Fruit fly (Drosophila melanogaster): ENCODE data around the gene CG4045.

Gene CG4045

dm6 chrX:2070708-2071063 lies 5.0 kb downstream of the CG4045 start (continued):
- TF ChIP-seq ss (GFP tag; optimal IDR thresholded peaks at IDR 0.05) = peak in 1 of 2 experiments; percentile 46
- peak; percentile 35 for TF ChIP-seq achi (GFP tag; optimal IDR thresholded peaks at IDR 0.05)
- TF ChIP-seq cyc (GFP tag; optimal IDR thresholded peaks at IDR 0.05) = peak; percentile 52
- TF ChIP-seq Sox102F (GFP tag; optimal IDR thresholded peaks at IDR 0.05) = no peak
- peak; percentile 43 for TF ChIP-seq CG10631 (GFP tag; optimal IDR thresholded peaks at IDR 0.05)
- TF ChIP-seq Sox15 (GFP tag; optimal IDR thresholded peaks at IDR 0.05) = no peak
- TF ChIP-seq Lpt (GFP tag; optimal IDR thresholded peaks at IDR 0.05) = peak; percentile 43
- peak; percentile 34 for TF ChIP-seq topi (GFP tag; optimal IDR thresholded peaks at IDR 0.05)
- peak; percentile 45 for TF ChIP-seq Sox14 (GFP tag; optimal IDR thresholded peaks at IDR 0.05)
- peak; percentile 45 for TF ChIP-seq CG6808 (GFP tag; optimal IDR thresholded peaks at IDR 0.05)
- TF ChIP-seq fd59A (GFP tag; optimal IDR thresholded peaks at IDR 0.05) = no peak
- TF ChIP-seq CG11762 (GFP tag; optimal IDR thresholded peaks at IDR 0.05; ENCODE audit: insufficient read depth) = peak; percentile 14
- TF ChIP-seq fkh (GFP tag; optimal IDR thresholded peaks at IDR 0.05) = no peak
- TF ChIP-seq dsx (GFP tag; optimal IDR thresholded peaks at IDR 0.05; ENCODE audit: poor library complexity, severe bottlenecking) = no peak
- no peak for TF ChIP-seq CG11902 (GFP tag; optimal IDR thresholded peaks at IDR 0.05)
- peak; percentile 1 for TF ChIP-seq Ets21C (GFP tag; optimal IDR thresholded peaks at IDR 0.05)

dm6 chrX:2069787-2070707 lies 5.7 kb downstream of the CG4045 start:
- TF ChIP-seq esn (GFP tag; optimal IDR thresholded peaks at IDR 0.05) = no peak
- TF ChIP-seq CG16779 (tag; optimal IDR thresholded peaks at IDR 0.05) = peak; percentile 20

dm6 chrX:2068292-2068691 lies 7.4 kb downstream of the CG4045 start, which contains the start of gene CG4194:
Gene CG4194 (plus strand): TSS chrX:2068592.
- TF ChIP-seq Gug (GFP tag; IDR thresholded peaks at IDR 0.05) (no peak), fkh (GFP tag; optimal IDR thresholded peaks at IDR 0.05) (no peak), fd85E (GFP tag; optimal IDR thresholded peaks at IDR 0.05) (no peak), Sox102F (GFP tag; optimal IDR thresholded peaks at IDR 0.05) (no peak), CG3919 (GFP tag; optimal IDR thresholded peaks at IDR 0.05) (no peak), dsx (GFP tag; optimal IDR thresholded peaks at IDR 0.05; ENCODE audit: poor library complexity, severe bottlenecking) (no peak), CG10631 (GFP tag; optimal IDR thresholded peaks at IDR 0.05) (no peak), Hr4 (GFP tag; optimal IDR thresholded peaks at IDR 0.05) (no peak), eg (GFP tag; IDR thresholded peaks at IDR 0.05) (no peak), Sox14 (GFP tag; optimal IDR thresholded peaks at IDR 0.05) (no peak), Ets96B (tag; optimal IDR thresholded peaks at IDR 0.05) (no peak), CG11294 (GFP tag; IDR thresholded peaks at IDR 0.05) (no peak), CG3032 (tag; optimal IDR thresholded peaks at IDR 0.05) (no peak), salr (GFP tag; optimal IDR thresholded peaks at IDR 0.05) (no peak)

- no peak for TF ChIP-seq CG9139 (GFP tag; optimal IDR thresholded peaks at IDR 0.05)
- no peak for TF ChIP-seq CG4318 (GFP tag; optimal IDR thresholded peaks at IDR 0.05)
- no peak for TF ChIP-seq CG6808 (GFP tag; optimal IDR thresholded peaks at IDR 0.05)
- TF ChIP-seq salr (GFP tag; optimal IDR thresholded peaks at IDR 0.05) = no peak
- no peak for TF ChIP-seq CG6163 (GFP tag; IDR thresholded peaks at IDR 0.05)
- no peak for TF ChIP-seq Smox (GFP tag; optimal IDR thresholded peaks at IDR 0.05)
- TF ChIP-seq CG3032 (tag; optimal IDR thresholded peaks at IDR 0.05) = no peak
- no peak for TF ChIP-seq CG32006 (GFP tag; optimal IDR thresholded peaks at IDR 0.05)
- no peak for TF ChIP-seq CG31627 (GFP tag; optimal IDR thresholded peaks at IDR 0.05)
- no peak for TF ChIP-seq CG8632 (GFP tag; optimal IDR thresholded peaks at IDR 0.05)
- TF ChIP-seq fd85E (GFP tag; optimal IDR thresholded peaks at IDR 0.05) = no peak
Observed at dm6 chrX:2066259-2066658, 9.4 kb downstream of the CG4045 start, which contains the start of gene CG14054. Gene CG14054 (minus strand): TSS chrX:2066359.

Measured in whole organism, prepupa.